Fruit fly (Drosophila melanogaster) whole organism, prepupa: ENCODE results near the gene Rheb.

ENCODE experiments used
- CG1621 ChIP-seq: fragments of 200-800 bp; sonication (Bioruptor generic); optimal IDR thresholded peaks from 3 replicates; lab custom pipeline; 2018; ENCODE audit warnings: missing biosample characterization, mild to moderate bottlenecking, missing genetic modification characterization
- CG16779 ChIP-seq: fragments of 200-800 bp; sonication (Bioruptor generic); optimal IDR thresholded peaks from 3 replicates; lab custom pipeline; 2017; ENCODE audit warnings: missing biosample characterization, mild to moderate bottlenecking, missing genetic modification characterization
- CG3032 ChIP-seq: fragments of 200-800 bp; optimal IDR thresholded peaks from 2 replicates; lab custom pipeline; 2019; ENCODE audit warnings: missing biosample characterization, mild to moderate bottlenecking, missing genetic modification characterization, moderate library complexity
- CG3919 ChIP-seq: fragments of 200-800 bp; sonication (Bioruptor generic); optimal IDR thresholded peaks from 3 replicates; lab custom pipeline; 2016; ENCODE audit warnings: missing biosample characterization, missing genetic modification characterization
- CG4318 ChIP-seq: fragments of 200-800 bp; sonication (Bioruptor generic); optimal IDR thresholded peaks from 3 replicates; lab custom pipeline; 2017; ENCODE audit warnings: missing biosample characterization, mild to moderate bottlenecking, missing genetic modification characterization
- CG6163 ChIP-seq: fragments of 200-800 bp; sonication (Bioruptor generic); IDR thresholded peaks from 3 replicates; pipeline ENCODE4 v1.3.6; 2022; ENCODE audit warnings: missing biosample characterization, missing genetic modification characterization
- CG6276 ChIP-seq: fragments of 200-800 bp; sonication (Bioruptor generic); optimal IDR thresholded peaks from 2 replicates; lab custom pipeline; 2017; ENCODE audit warnings: missing biosample characterization, mild to moderate bottlenecking, missing genetic modification characterization
- CG6792 ChIP-seq: fragments of 200-800 bp; sonication (Bioruptor generic); optimal IDR thresholded peaks from 3 replicates; lab custom pipeline; 2016; ENCODE audit warnings: missing biosample characterization, missing genetic modification characterization
- CG6854 ChIP-seq: fragments of 200-800 bp; sonication (Bioruptor generic); optimal IDR thresholded peaks from 2 replicates; lab custom pipeline; 2017; ENCODE audit warnings: missing biosample characterization, mild to moderate bottlenecking, missing genetic modification characterization
- CG7368 ChIP-seq: fragments of 200-800 bp; sonication (Bioruptor generic); optimal IDR thresholded peaks from 3 replicates; lab custom pipeline; 2016; ENCODE audit warnings: missing biosample characterization, missing genetic modification characterization
- CG8119 ChIP-seq: fragments of 200-800 bp; sonication (Bioruptor generic); IDR thresholded peaks from 3 replicates; pipeline ENCODE4 v1.3.6; 2022; ENCODE audit warnings: missing biosample characterization, missing genetic modification characterization
- CG8319 ChIP-seq: fragments of 200-800 bp; sonication (Bioruptor generic); optimal IDR thresholded peaks from 3 replicates; lab custom pipeline; 2016; ENCODE audit warnings: missing biosample characterization, missing genetic modification characterization
- CG9139 ChIP-seq: fragments of 200-800 bp; sonication (Bioruptor generic); optimal IDR thresholded peaks from 3 replicates; lab custom pipeline; 2017; ENCODE audit warnings: missing biosample characterization, mild to moderate bottlenecking, missing genetic modification characterization
- Eip78C ChIP-seq: fragments of 200-800 bp; sonication (Bioruptor generic); peaks from one replicate; lab custom pipeline; 2016; ENCODE audit warnings: missing biosample characterization, missing genetic modification characterization
- Eip93F ChIP-seq: fragments of 200-800 bp; sonication (Bioruptor generic); optimal IDR thresholded peaks from 2 replicates; lab custom pipeline; 2016; ENCODE audit warnings: missing biosample characterization, mild to moderate bottlenecking, missing genetic modification characterization
- Gug ChIP-seq: fragments of 200-800 bp; sonication (Bioruptor generic); IDR thresholded peaks from 2 replicates; pipeline ENCODE4 v1.3.6; 2022; ENCODE audit warnings: missing biosample characterization, missing genetic modification characterization
- Hr39 ChIP-seq: fragments of 200-800 bp; sonication (Bioruptor generic); optimal IDR thresholded peaks from 2 replicates; lab custom pipeline; 2016; ENCODE audit warnings: missing biosample characterization, missing genetic modification characterization
- Hr4 ChIP-seq: fragments of 200-800 bp; sonication (Bioruptor generic); optimal IDR thresholded peaks from 3 replicates; lab custom pipeline; 2016; ENCODE audit warnings: missing biosample characterization, missing genetic modification characterization
- Lpt ChIP-seq: fragments of 200-800 bp; sonication (Bioruptor generic); optimal IDR thresholded peaks from 3 replicates; lab custom pipeline; 2016; ENCODE audit warnings: missing biosample characterization, missing genetic modification characterization
- OdsH ChIP-seq: fragments of 200-800 bp; sonication (Bioruptor generic); optimal IDR thresholded peaks from 3 replicates; lab custom pipeline; 2016; ENCODE audit warnings: missing biosample characterization, missing genetic modification characterization
- Smox ChIP-seq: fragments of 200-800 bp; sonication (Bioruptor generic); optimal IDR thresholded peaks from 3 replicates; lab custom pipeline; 2016; ENCODE audit warnings: missing biosample characterization, missing genetic modification characterization
- Sox102F ChIP-seq: fragments of 200-800 bp; sonication (Bioruptor generic); optimal IDR thresholded peaks from 2 replicates; lab custom pipeline; 2016; ENCODE audit warnings: missing biosample characterization, mild to moderate bottlenecking, missing genetic modification characterization
- achi ChIP-seq: fragments of 200-800 bp; sonication (Bioruptor generic); optimal IDR thresholded peaks from 3 replicates; lab custom pipeline; 2016; ENCODE audit warnings: missing biosample characterization, missing genetic modification characterization
- dsx ChIP-seq: fragments of 200-800 bp; optimal IDR thresholded peaks from 3 replicates; lab custom pipeline; 2019; ENCODE audit warnings: missing biosample characterization, mild to moderate bottlenecking, missing genetic modification characterization, moderate library complexity; ENCODE audit not compliant: poor library complexity, severe bottlenecking
- eg ChIP-seq: fragments of 200-800 bp; sonication (Bioruptor generic); IDR thresholded peaks from 3 replicates; pipeline ENCODE4 v1.3.6; 2022; ENCODE audit warnings: missing biosample characterization, missing genetic modification characterization
- fd59A ChIP-seq: fragments of 200-800 bp; sonication (Bioruptor generic); optimal IDR thresholded peaks from 2 replicates; lab custom pipeline; 2017; ENCODE audit warnings: missing biosample characterization, mild to moderate bottlenecking, missing genetic modification characterization, missing genetic modification reagents
- fd85E ChIP-seq: fragments of 200-800 bp; sonication (Bioruptor generic); optimal IDR thresholded peaks from 3 replicates; lab custom pipeline; 2016; ENCODE audit warnings: missing biosample characterization, missing genetic modification characterization
- fkh ChIP-seq: fragments of 200-800 bp; sonication (Bioruptor generic); optimal IDR thresholded peaks from 3 replicates; lab custom pipeline; 2017; ENCODE audit warnings: missing biosample characterization, mild to moderate bottlenecking, missing genetic modification characterization, moderate library complexity
- lz ChIP-seq: fragments of 200-800 bp; sonication (Bioruptor generic); optimal IDR thresholded peaks from 3 replicates; lab custom pipeline; 2016; ENCODE audit warnings: missing biosample characterization, missing genetic modification characterization
- spab ChIP-seq: fragments of 200-800 bp; sonication (Bioruptor generic); optimal IDR thresholded peaks from 2 replicates; lab custom pipeline; 2017; ENCODE audit warnings: missing biosample characterization, mild to moderate bottlenecking, missing genetic modification characterization, missing genetic modification reagents
- svp ChIP-seq: fragments of 200-800 bp; sonication (Bioruptor generic); peaks from one replicate; lab custom pipeline; 2016; ENCODE audit warnings: missing biosample characterization, missing genetic modification characterization
- topi ChIP-seq: fragments of 200-800 bp; sonication (Bioruptor generic); optimal IDR thresholded peaks from 3 replicates; lab custom pipeline; 2016; ENCODE audit warnings: missing biosample characterization, missing genetic modification characterization
- vri ChIP-seq: fragments of 200-800 bp; sonication (Bioruptor generic); optimal IDR thresholded peaks from 3 replicates; lab custom pipeline; 2016; ENCODE audit warnings: missing biosample characterization, mild to moderate bottlenecking, missing genetic modification characterization

The Rheb gene

dm6 chr3R:5568590-5568989 is at the start of gene Rheb, which contains the start of gene CG2931 (continued):
- peak; percentile 87 for TF ChIP-seq Eip78C (GFP tag; lab: Kevin White, UChicago)
- TF ChIP-seq Eip93F (GFP tag; lab: Kevin White, UChicago): peak; percentile 67
- TF ChIP-seq eg: peak; percentile 74
- no peak for TF ChIP-seq CG6163 (GFP tag; lab: Robert Waterston, UW)
- no peak for TF ChIP-seq fd85E (GFP tag; lab: Kevin White, UChicago)
- TF ChIP-seq CG1621 (tag; lab: Kevin White, UChicago): peak; percentile 23
- TF ChIP-seq lz (GFP tag; lab: Kevin White, UChicago): peak; percentile 67
- TF ChIP-seq CG8119: peak; percentile 30; the same call in 1 of the 3 replicates

- no peak for TF ChIP-seq fkh (GFP tag; lab: Kevin White, UChicago)
- TF ChIP-seq svp: peak; percentile 98
- TF ChIP-seq CG6163 (GFP tag; lab: Robert Waterston, UW): 0 out of 3 replicates have a peak, but pooled peaks have one; percentile 22
- no peak for TF ChIP-seq CG6792 (GFP tag; lab: Kevin White, UChicago)
Observed at dm6 chr3R:5519789-5520188, 48.9 kb upstream of the Rheb start.

- TF ChIP-seq Hr4 (GFP tag; lab: Kevin White, UChicago) (peak; percentile 31), CG6854 (GFP tag; lab: Kevin White, UChicago) (no peak), CG6792 (GFP tag; lab: Kevin White, UChicago) (no peak), Eip78C (GFP tag; lab: Kevin White, UChicago) (peak; percentile 52), CG4318 (GFP tag; lab: Kevin White, UChicago) (no peak), Gug (no peak), CG3032 (tag; lab: Kevin White, UChicago) (no peak), CG8319 (GFP tag; lab: Kevin White, UChicago) (no peak), vri (no peak), CG7368 (no peak)
Observed at dm6 chr3R:5520566-5520965, 48.2 kb upstream of the Rheb start.

dm6 chr3R:5523070-5523637 is 45.6 kb upstream of the Rheb start, which contains the start of the genes CG43845 and Nmdar1:
Gene CG43845 (minus strand): TSS chr3R:5523120.
Gene Nmdar1 (minus strand): TSS chr3R:5523328.
- TF ChIP-seq Hr39 (no peak), spab (GFP tag; lab: Kevin White, UChicago) (no peak), Eip78C (GFP tag; lab: Kevin White, UChicago) (no peak), Hr4 (GFP tag; lab: Kevin White, UChicago) (no peak), vri (no peak), CG3919 (GFP tag; lab: Kevin White, UChicago) (no peak), CG6163 (GFP tag; lab: Robert Waterston, UW) (no peak), Gug (no peak), CG7368 (no peak), eg (no peak; the same call in 2 of the 3 replicates), Sox102F (GFP tag; lab: Kevin White, UChicago) (no peak), CG9139 (GFP tag; lab: Kevin White, UChicago) (no peak), CG6792 (GFP tag; lab: Kevin White, UChicago) (no peak), Smox (GFP tag; lab: Kevin White, UChicago) (no peak), CG8119 (no peak), dsx (no peak), fd59A (GFP tag; lab: Kevin White, UChicago) (no peak), CG3032 (tag; lab: Kevin White, UChicago) (no peak)
- TF ChIP-seq, all 60 proteins: peak for 0

- TF ChIP-seq CG16779 (tag; lab: Kevin White, UChicago): no peak
- TF ChIP-seq, all 60 proteins: peak for 0
Observed at dm6 chr3R:5524804-5525203, 43.9 kb upstream of the Rheb start.

- TF ChIP-seq topi (GFP tag; lab: Kevin White, UChicago) (no peak), Gug (no peak), OdsH (GFP tag; lab: Kevin White, UChicago) (no peak), Lpt (no peak), CG6276 (GFP tag; lab: Kevin White, UChicago) (no peak), spab (GFP tag; lab: Kevin White, UChicago) (no peak), achi (GFP tag; lab: Kevin White, UChicago) (no peak), fkh (GFP tag; lab: Kevin White, UChicago) (no peak), CG6163 (GFP tag; lab: Robert Waterston, UW) (no peak)
Observed at dm6 chr3R:5527563-5527962, 41.2 kb upstream of the Rheb start.
